Worm (Caenorhabditis elegans) whole organism, L3 larva: ENCODE data around the gene C47E8.1.

ENCODE experiments used
- elt-1 ChIP-seq: fragments of 150-350 bp; optimal IDR thresholded peaks from 2 replicates; lab custom pipeline; 2014; ENCODE audit warnings: missing biosample characterization, missing genetic modification characterization
- jun-1 ChIP-seq: fragments of 150-350 bp; optimal IDR thresholded peaks from 2 replicates; lab custom pipeline; 2014; ENCODE audit warnings: missing biosample characterization, missing genetic modification reagents, missing genetic modification characterization
- mdl-1 ChIP-seq: fragments of 150-350 bp; optimal IDR thresholded peaks from 2 replicates; lab custom pipeline; 2014; ENCODE audit warnings: missing biosample characterization, missing genetic modification characterization
- nhr-11 ChIP-seq: fragments of 150-350 bp; optimal IDR thresholded peaks from 2 replicates; lab custom pipeline; 2014; ENCODE audit warnings: missing biosample characterization, missing genetic modification characterization
- pha-4 ChIP-seq: fragments of 150-350 bp; optimal IDR thresholded peaks from 2 replicates; lab custom pipeline; 2014; ENCODE audit warnings: missing biosample characterization, missing genetic modification reagents, missing genetic modification characterization
- pqm-1 ChIP-seq: fragments of 150-350 bp; optimal IDR thresholded peaks from 2 replicates; lab custom pipeline; 2017; ENCODE audit warnings: missing biosample characterization, missing genetic modification characterization, inconsistent platforms
- snpc-4 ChIP-seq: fragments of 150-350 bp; optimal IDR thresholded peaks from 2 replicates; lab custom pipeline; 2014; ENCODE audit warnings: missing biosample characterization, missing genetic modification characterization

ce11 chrV:14625662-14626061 lies 40.2 kb upstream of the C47E8.1 start:
- no peak for TF ChIP-seq jun-1
- no peak for TF ChIP-seq pha-4 (tag; lab: Kevin White, UChicago)
- no peak for TF ChIP-seq nhr-11 (tag; lab: Kevin White, UChicago)
- no peak for TF ChIP-seq mdl-1
- no peak for TF ChIP-seq pqm-1 (tag; lab: Kevin White, UChicago)
- no peak for TF ChIP-seq elt-1 (tag; lab: Kevin White, UChicago)
- no peak for TF ChIP-seq snpc-4 (tag; lab: Kevin White, UChicago)
